Worm (Caenorhabditis elegans): ENCODE data around the gene test-1.

ce11 chrIV:2142320-2142719 lies 5.6 kb downstream of the test-1 start:
- TF ChIP-seq F13H6.1 (tag; optimal IDR thresholded peaks at IDR 0.05) (no peak), dve-1 (tag; optimal IDR thresholded peaks at IDR 0.05) (no peak), elt-4 (tag; optimal IDR thresholded peaks at IDR 0.05) (no peak), pag-3 (tag; optimal IDR thresholded peaks at IDR 0.05; ENCODE audit: borderline replicate concordance) (no peak), mec-3 (tag; optimal IDR thresholded peaks at IDR 0.05; ENCODE audit: borderline replicate concordance) (no peak)
